Fruit fly (Drosophila melanogaster): ENCODE results near the gene CG32988.

- TF ChIP-seq tj (GFP tag; optimal IDR thresholded peaks at IDR 0.05) (no peak), CG12768 (GFP tag; optimal IDR thresholded peaks at IDR 0.05) (no peak), bab1 (GFP tag; optimal IDR thresholded peaks at IDR 0.05) (no peak), kay (GFP tag; ENCODE audit: borderline replicate concordance) (no peak), CG11617 (GFP tag; optimal IDR thresholded peaks at IDR 0.05) (no peak), pad (GFP tag; optimal IDR thresholded peaks at IDR 0.05) (no peak), Mnt (GFP tag; optimal IDR thresholded peaks at IDR 0.05) (no peak), Clk (GFP tag; optimal IDR thresholded peaks at IDR 0.05) (no peak), CG5204 (GFP tag; optimal IDR thresholded peaks at IDR 0.05) (no peak)
Observed at dm6 chr2L:8834806-8835483, 29.7 kb upstream of the CG32988 start.

All from whole organism, adult.